Fruit fly (Drosophila melanogaster) whole organism, embryonic: ENCODE results near the gene CG5435.

ENCODE experiments used
- Abd-B ChIP-seq: fragments of 200-800 bp; sonication (Bioruptor generic); optimal IDR thresholded peaks from 2 replicates; lab custom pipeline; 2018; ENCODE audit warnings: missing biosample characterization, mild to moderate bottlenecking, missing genetic modification characterization, moderate library complexity
- CG10431 ChIP-seq: fragments of 200-800 bp; sonication (Bioruptor generic); optimal IDR thresholded peaks from 3 replicates; lab custom pipeline; 2018; ENCODE audit warnings: missing biosample characterization, mild to moderate bottlenecking, missing genetic modification characterization
- CG10654 ChIP-seq: fragments of 200-800 bp; sonication (Bioruptor generic); optimal IDR thresholded peaks from 2 replicates; lab custom pipeline; 2016; ENCODE audit warnings: missing biosample characterization, missing genetic modification characterization
- CG11085 ChIP-seq: fragments of 200-800 bp; sonication (Bioruptor generic); IDR thresholded peaks from 2 replicates; pipeline ENCODE4 v1.3.6; 2022; ENCODE audit warnings: missing biosample characterization, missing genetic modification characterization
- CG11504 ChIP-seq: fragments of 200-800 bp; sonication (Bioruptor generic); optimal IDR thresholded peaks from 3 replicates; lab custom pipeline; 2019; ENCODE audit warnings: missing biosample characterization, mild to moderate bottlenecking, missing genetic modification characterization, moderate library complexity
- CG11695 ChIP-seq: fragments of 200-800 bp; sonication (Bioruptor generic); IDR thresholded peaks from 3 replicates; pipeline ENCODE4 v1.3.6; 2022; ENCODE audit warnings: missing biosample characterization, missing genetic modification characterization
- CG12659 ChIP-seq: fragments of 200-800 bp; sonication (Bioruptor generic); optimal IDR thresholded peaks from 3 replicates; lab custom pipeline; 2017; ENCODE audit warnings: mild to moderate bottlenecking, missing biosample characterization, missing genetic modification reagents, missing genetic modification characterization
- CG14965 ChIP-seq: fragments of 200-800 bp; sonication (Bioruptor generic); optimal IDR thresholded peaks from 2 replicates; lab custom pipeline; 2016; ENCODE audit warnings: missing biosample characterization, missing genetic modification characterization, borderline replicate concordance
- CG15269 ChIP-seq: fragments of 200-800 bp; sonication (Bioruptor generic); optimal IDR thresholded peaks from 2 replicates; lab custom pipeline; 2018; ENCODE audit warnings: missing biosample characterization, mild to moderate bottlenecking, missing genetic modification characterization, moderate library complexity
- CG15696 ChIP-seq: fragments of 200-800 bp; sonication (Bioruptor generic); optimal IDR thresholded peaks from 2 replicates; lab custom pipeline; 2019; ENCODE audit warnings: missing biosample characterization, mild to moderate bottlenecking, missing genetic modification characterization, moderate library complexity
- CG16815 ChIP-seq: fragments of 200-800 bp; sonication (Bioruptor generic); optimal IDR thresholded peaks from 3 replicates; lab custom pipeline; 2017; ENCODE audit warnings: missing biosample characterization, mild to moderate bottlenecking, missing genetic modification characterization
- CG16863 ChIP-seq: fragments of 200-800 bp; sonication (Bioruptor generic); optimal IDR thresholded peaks from 3 replicates; lab custom pipeline; 2016; ENCODE audit warnings: missing biosample characterization, missing genetic modification characterization
- CG17829 ChIP-seq: fragments of 200-800 bp; optimal IDR thresholded peaks from 2 replicates; lab custom pipeline; 2019; ENCODE audit warnings: missing biosample characterization, mild to moderate bottlenecking, missing genetic modification characterization, moderate library complexity
- CG31365 ChIP-seq: fragments of 200-800 bp; sonication (Bioruptor generic); optimal IDR thresholded peaks from 2 replicates; lab custom pipeline; 2018; ENCODE audit warnings: missing biosample characterization, mild to moderate bottlenecking, missing genetic modification characterization
- CG32772 ChIP-seq: fragments of 200-800 bp; sonication (Bioruptor generic); IDR thresholded peaks from 2 replicates; pipeline ENCODE4 v1.3.6; 2022; ENCODE audit warnings: missing biosample characterization, missing genetic modification characterization
- CG4854 ChIP-seq: fragments of 200-800 bp; sonication (Bioruptor generic); optimal IDR thresholded peaks from 2 replicates; lab custom pipeline; 2016; ENCODE audit warnings: missing biosample characterization, missing genetic modification characterization, inconsistent platforms
- CG6813 ChIP-seq: fragments of 200-800 bp; sonication (Bioruptor generic); optimal IDR thresholded peaks from 2 replicates; lab custom pipeline; 2017; ENCODE audit warnings: missing biosample characterization, missing genetic modification characterization, mild to moderate bottlenecking, moderate library complexity, missing genetic modification reagents
- CG7963 ChIP-seq: fragments of 200-800 bp; sonication (Bioruptor generic); IDR thresholded peaks from 3 replicates; pipeline ENCODE4 v1.3.6; 2022; ENCODE audit warnings: missing biosample characterization, missing genetic modification characterization; ENCODE audit not compliant: partially characterized antibody
- CG8290 ChIP-seq, 3 experiments: fragments of 200-800 bp; sonication (Bioruptor generic); optimal IDR thresholded peaks; 2 replicates each; lab custom pipeline; 2016 to 2019; ENCODE audit warnings: missing biosample characterization in 3 of 3, missing genetic modification characterization in 3 of 3, mild to moderate bottlenecking in 2 of 3, moderate library complexity in 1 of 3
- CG9876 ChIP-seq: fragments of 200-800 bp; sonication (Bioruptor generic); optimal IDR thresholded peaks from 2 replicates; lab custom pipeline; 2016; ENCODE audit warnings: missing biosample characterization, missing genetic modification characterization
- CHES-1-like ChIP-seq: fragments of 200-800 bp; sonication (Bioruptor generic); optimal IDR thresholded peaks from 2 replicates; lab custom pipeline; 2016; ENCODE audit warnings: missing biosample characterization, missing genetic modification characterization
- Chrac-16 ChIP-seq: fragments of 200-800 bp; sonication (Bioruptor generic); optimal IDR thresholded peaks from 3 replicates; lab custom pipeline; 2016; ENCODE audit warnings: missing biosample characterization, missing genetic modification characterization
- D19A ChIP-seq: fragments of 200-800 bp; optimal IDR thresholded peaks from 3 replicates; lab custom pipeline; 2019; ENCODE audit warnings: missing biosample characterization, mild to moderate bottlenecking, missing genetic modification characterization, moderate library complexity
- Dfd ChIP-seq, 2 experiments: fragments of >200 bp; optimal IDR thresholded peaks; 2 replicates each; lab custom pipeline; 2017; ENCODE audit warnings: missing biosample characterization in 2 of 2, missing genetic modification characterization in 2 of 2
- Dip2 ChIP-seq: fragments of 200-800 bp; sonication (Bioruptor generic); IDR thresholded peaks from 2 replicates; pipeline ENCODE4 v1.3.6; 2022; ENCODE audit warnings: missing biosample characterization, missing genetic modification characterization
- Hmx ChIP-seq: fragments of 200-800 bp; sonication (Bioruptor generic); optimal IDR thresholded peaks from 2 replicates; lab custom pipeline; 2016; ENCODE audit warnings: missing biosample characterization, missing genetic modification characterization
- Jarid2 ChIP-seq: fragments of 200-800 bp; sonication (Bioruptor generic); optimal IDR thresholded peaks from 3 replicates; lab custom pipeline; 2017; ENCODE audit warnings: mild to moderate bottlenecking, missing biosample characterization, missing genetic modification reagents, missing genetic modification characterization
- Lpt ChIP-seq: fragments of >200 bp; optimal IDR thresholded peaks from 2 replicates; lab custom pipeline; 2018; ENCODE audit warnings: missing biosample characterization, missing genetic modification characterization
- Sin3A ChIP-seq: fragments of >200 bp; optimal IDR thresholded peaks from 2 replicates; lab custom pipeline; 2018
- Sry-δ ChIP-seq: fragments of 200-800 bp; sonication (Bioruptor generic); optimal IDR thresholded peaks from 2 replicates; lab custom pipeline; 2016; ENCODE audit warnings: missing biosample characterization, missing genetic modification characterization
- ap ChIP-seq: fragments of 200-800 bp; sonication (Bioruptor generic); IDR thresholded peaks from 2 replicates; pipeline ENCODE4 v1.3.6; 2022; ENCODE audit warnings: missing biosample characterization, missing genetic modification characterization
- ato ChIP-seq: fragments of 200-800 bp; sonication (Bioruptor generic); IDR thresholded peaks from 2 replicates; pipeline ENCODE4 v1.3.6; 2022; ENCODE audit warnings: missing biosample characterization, missing genetic modification characterization; ENCODE audit not compliant: partially characterized antibody
- bigmax ChIP-seq: fragments of 200-800 bp; sonication (Bioruptor generic); optimal IDR thresholded peaks from 2 replicates; lab custom pipeline; 2018; ENCODE audit warnings: missing biosample characterization, mild to moderate bottlenecking, missing genetic modification characterization
- bowl ChIP-seq: fragments of 200-800 bp; sonication (Bioruptor generic); IDR thresholded peaks from 2 replicates; pipeline ENCODE4 v1.3.6; 2022; ENCODE audit warnings: missing biosample characterization, missing genetic modification characterization
- crp ChIP-seq, 2 experiments: fragments of 200-800 bp; sonication (Bioruptor generic); optimal IDR thresholded peaks; 2 replicates in 1 of 2; 3 replicates in 1 of 2; lab custom pipeline; 2017; ENCODE audit warnings: missing biosample characterization in 2 of 2, missing genetic modification characterization in 2 of 2, mild to moderate bottlenecking in 1 of 2, moderate library complexity in 1 of 2
- dati ChIP-seq: fragments of 200-800 bp; sonication (Bioruptor generic); IDR thresholded peaks from 2 replicates; pipeline ENCODE4 v1.3.6; 2022; ENCODE audit warnings: missing biosample characterization, missing genetic modification characterization
- dmrt11E ChIP-seq: fragments of 200-800 bp; sonication (Bioruptor generic); optimal IDR thresholded peaks from 3 replicates; lab custom pipeline; 2018; ENCODE audit warnings: missing biosample characterization, mild to moderate bottlenecking, missing genetic modification characterization, moderate library complexity
- en ChIP-seq: fragments of 200-800 bp; sonication (Bioruptor generic); optimal IDR thresholded peaks from 2 replicates; lab custom pipeline; 2016; ENCODE audit warnings: missing biosample characterization, missing genetic modification characterization
- fru ChIP-seq: fragments of >200 bp; optimal IDR thresholded peaks from 2 replicates; lab custom pipeline; 2017
- h ChIP-seq: fragments of >200 bp; optimal IDR thresholded peaks from 2 replicates; lab custom pipeline; 2017
- kay ChIP-seq: fragments of 200-800 bp; sonication (Bioruptor generic); optimal IDR thresholded peaks from 2 replicates; lab custom pipeline; 2016; ENCODE audit warnings: missing biosample characterization, missing genetic modification characterization
- maf-S ChIP-seq: fragments of 200-800 bp; sonication (Bioruptor generic); optimal IDR thresholded peaks from 2 replicates; lab custom pipeline; 2016; ENCODE audit warnings: missing biosample characterization, missing genetic modification characterization
- pan ChIP-seq, 4 experiments: fragments of >200 bp in 3 of 4; fragments of 200-800 bp in 1 of 4; sonication (Bioruptor generic) in 1 of 4; optimal IDR thresholded peaks in 3 of 4; IDR thresholded peaks in 1 of 4; 2 replicates each; pipeline versions ENCODE4 v1.3.6 to Lab custom; 2017 to 2022; ENCODE audit warnings: missing biosample characterization in 2 of 4, missing genetic modification characterization in 2 of 4, mixed read lengths in 1 of 4
- prd ChIP-seq, 3 experiments: fragments of >200 bp in 2 of 3; fragments of 200-800 bp in 1 of 3; sonication (Bioruptor generic) in 1 of 3; optimal IDR thresholded peaks in 2 of 3; IDR thresholded peaks in 1 of 3; 2 replicates in 2 of 3; 3 replicates in 1 of 3; pipeline versions ENCODE4 v1.3.6 to Lab custom; 2017 to 2022; ENCODE audit warnings: missing biosample characterization in 1 of 3, missing genetic modification characterization in 1 of 3
- ro ChIP-seq: fragments of 200-800 bp; sonication (Bioruptor generic); IDR thresholded peaks from 2 replicates; pipeline ENCODE4 v1.3.6; 2022; ENCODE audit warnings: missing biosample characterization, missing genetic modification characterization
- sens-2 ChIP-seq: fragments of 200-800 bp; sonication (Bioruptor generic); IDR thresholded peaks from 2 replicates; pipeline ENCODE4 v1.3.6; 2022; ENCODE audit warnings: missing biosample characterization, missing genetic modification characterization
- shn ChIP-seq: fragments of 200-800 bp; sonication (Bioruptor generic); optimal IDR thresholded peaks from 3 replicates; lab custom pipeline; 2016; ENCODE audit warnings: missing biosample characterization, missing genetic modification characterization
- trh ChIP-seq: fragments of 200-800 bp; sonication (Bioruptor generic); optimal IDR thresholded peaks from 2 replicates; lab custom pipeline; 2016; ENCODE audit warnings: missing biosample characterization, missing genetic modification characterization
- tx ChIP-seq: fragments of 200-800 bp; sonication (Bioruptor generic); optimal IDR thresholded peaks from 2 replicates; lab custom pipeline; 2016; ENCODE audit warnings: missing biosample characterization, missing genetic modification characterization
- wdn ChIP-seq: fragments of 200-800 bp; sonication (Bioruptor generic); IDR thresholded peaks from 2 replicates; pipeline ENCODE4 v1.3.6; 2022; ENCODE audit warnings: missing biosample characterization, missing genetic modification characterization
- z ChIP-seq: fragments of 200-800 bp; sonication (Bioruptor generic); IDR thresholded peaks from 3 replicates; pipeline ENCODE4 v1.3.6; 2022; ENCODE audit warnings: missing biosample characterization, missing genetic modification characterization

Gene CG5435

dm6 chr2L:12467673-12468072, 37.0 kb upstream of the CG5435 start (continued):
- TF ChIP-seq CG15696 (tag; lab: Kevin White, UChicago) (no peak), dmrt11E (tag; lab: Kevin White, UChicago) (no peak), Sry-δ (GFP tag; lab: Kevin White, UChicago) (peak; percentile 6), dati (GFP tag; lab: Robert Waterston, UW) (no peak), pan (optimal IDR thresholded peaks at IDR 0.05; lab: Kevin White, UChicago) (no peak), pan (GFP tag; optimal IDR thresholded peaks at IDR 0.05 in 1 of 2, IDR thresholded peaks at IDR 0.05 in 1 of 2) (no peak), CG16863 (peak; percentile 13), CG31365 (tag; lab: Kevin White, UChicago) (no peak), maf-S (GFP tag; lab: Kevin White, UChicago) (peak; percentile 18), Lpt (GFP tag; lab: Kevin White, UChicago) (no peak), sens-2 (GFP tag; lab: Robert Waterston, UW) (no peak), tx (GFP tag; lab: Kevin White, UChicago) (peak; percentile 36), Jarid2 (GFP tag; lab: Kevin White, UChicago) (no peak), CG10654 (GFP tag; lab: Kevin White, UChicago) (no peak), ato (GFP tag; lab: Robert Waterston, UW) (no peak), Abd-B (GFP tag; lab: Kevin White, UChicago) (no peak), CG6813 (no peak), Dfd (GFP tag; optimal IDR thresholded peaks at IDR 0.05; lab: Kevin White, UChicago) (no peak), prd (optimal IDR thresholded peaks at IDR 0.05; lab: Kevin White, UChicago) (no peak), prd (GFP tag; IDR thresholded peaks at IDR 0.05; lab: Robert Waterston, UW) (peak; percentile 56; the same call in 2 of the 3 replicates), CG8290 (GFP tag; optimal IDR thresholded peaks at IDR 0.05; lab: Kevin White, UChicago) (no peak), CG8290 (tag; optimal IDR thresholded peaks at IDR 0.05; lab: Kevin White, UChicago) (peak in 1 of 2 experiments; percentile 90), ap (GFP tag; lab: Robert Waterston, UW) (no peak), Chrac-16 (GFP tag; lab: Kevin White, UChicago) (peak; percentile 41), CG11085 (GFP tag; lab: Robert Waterston, UW) (peak; percentile 64), CG4854 (GFP tag; lab: Kevin White, UChicago) (peak; percentile 38), crp (GFP tag; optimal IDR thresholded peaks at IDR 0.05; lab: Kevin White, UChicago) (no peak), kay (GFP tag; lab: Kevin White, UChicago) (peak; percentile 17), bigmax (no peak), CG9876 (GFP tag; lab: Kevin White, UChicago) (no peak), bowl (GFP tag; lab: Robert Waterston, UW) (peak; percentile 21; the same call in 1 of the 2 replicates), h (lab: Kevin White, UChicago) (no peak), CG32772 (no peak), fru (no peak), Sin3A (lab: Kevin White, UChicago) (no peak), CG16815 (peak; percentile 4), CG7963 (GFP tag; lab: Robert Waterston, UW) (no peak), CG15269 (tag; lab: Kevin White, UChicago) (peak; percentile 62), ro (GFP tag; lab: Robert Waterston, UW) (no peak), CG12659 (GFP tag; lab: Kevin White, UChicago) (peak; percentile 51), CG17829 (tag; lab: Kevin White, UChicago) (no peak), CG14965 (GFP tag; lab: Kevin White, UChicago) (no peak), z (GFP tag; lab: Robert Waterston, UW) (no peak), Hmx (no peak), en (GFP tag; lab: Kevin White, UChicago) (no peak), CG11504 (tag; lab: Kevin White, UChicago) (peak; percentile 26), CG10431 (no peak), D19A (peak; percentile 89), CHES-1-like (peak; percentile 40), Dip2 (GFP tag; lab: Robert Waterston, UW) (no peak), wdn (GFP tag; lab: Robert Waterston, UW) (peak; percentile 67; the same call in 1 of the 2 replicates), shn (GFP tag; lab: Kevin White, UChicago) (peak; percentile 58), CG11695 (GFP tag; lab: Robert Waterston, UW) (peak; percentile 19; the same call in 1 of the 3 replicates), trh (no peak)
